Worm (Caenorhabditis elegans): Measurements from ENCODE around the gene evl-20.

Gene evl-20

DNA sequence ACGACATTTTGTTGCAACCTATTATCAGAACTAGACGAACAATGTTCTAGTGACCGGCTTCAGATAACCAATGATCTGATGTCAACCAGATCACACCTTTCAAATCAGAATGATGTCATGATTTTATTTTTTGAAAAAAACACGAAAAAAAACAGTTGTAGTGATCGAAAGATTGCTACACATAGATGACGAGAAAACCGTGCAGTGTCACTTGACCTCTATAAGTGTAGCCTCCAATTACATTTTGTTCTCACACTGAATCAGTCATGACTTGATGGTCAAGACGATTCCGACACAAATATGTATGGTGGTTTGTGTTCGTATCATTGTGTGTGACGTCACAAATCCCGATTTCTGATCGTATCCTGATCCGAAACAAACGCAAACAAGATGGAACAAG, 4.0 kb upstream of the evl-20 start:
- TF ChIP-seq hlh-11 (tag; optimal IDR thresholded peaks at IDR 0.05), result peak; percentile 11
- TF ChIP-seq mdt-29 (GFP tag; IDR thresholded peaks at IDR 0.05), result no peak
- TF ChIP-seq zip-11 (GFP tag; IDR thresholded peaks at IDR 0.05), result no peak
- no peak for TF ChIP-seq daf-12 (tag; optimal IDR thresholded peaks at IDR 0.05)
- TF ChIP-seq hlh-30 (tag; optimal IDR thresholded peaks at IDR 0.05; ENCODE audit: insufficient read depth), result peak; percentile 51
- peak; percentile 77 for TF ChIP-seq nhr-28 (tag; optimal IDR thresholded peaks at IDR 0.05)
- peak; percentile 48; the same call in 1 of the 2 replicates for TF ChIP-seq dmd-6 (GFP tag; IDR thresholded peaks at IDR 0.05)
- no peak for TF ChIP-seq rbr-2 (tag; optimal IDR thresholded peaks at IDR 0.05)
- peak in 1 of 2 experiments; percentile 35 for TF ChIP-seq mdl-1 (tag; optimal IDR thresholded peaks at IDR 0.05)
- TF ChIP-seq nhr-237 (tag; optimal IDR thresholded peaks at IDR 0.05), result no peak
- no peak for TF ChIP-seq mes-2 (tag; optimal IDR thresholded peaks at IDR 0.05; ENCODE audit: poor library complexity, severe bottlenecking)
- no peak for TF ChIP-seq aly-2 (tag; optimal IDR thresholded peaks at IDR 0.05)
- no peak for TF ChIP-seq zag-1 (tag; optimal IDR thresholded peaks at IDR 0.05)

DNA sequence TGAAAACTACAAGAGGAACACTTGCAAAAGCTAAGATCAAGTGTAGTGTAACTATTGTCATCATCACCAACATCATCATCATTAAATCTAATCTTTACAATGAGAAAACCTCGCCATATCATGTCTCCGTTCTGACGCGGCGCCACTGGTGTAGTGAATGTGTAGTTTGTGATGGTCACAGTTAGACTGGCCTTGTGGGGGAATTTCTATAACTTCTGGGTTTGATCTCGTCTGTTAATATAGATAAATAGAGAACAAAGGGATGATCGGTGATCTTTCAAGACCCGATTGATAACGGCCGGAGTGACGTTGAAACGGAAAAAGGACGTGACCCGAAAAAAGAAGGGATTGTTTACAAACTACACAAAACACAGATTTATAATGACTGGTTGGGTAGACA, 3.3 kb upstream of the evl-20 start:
- TF ChIP-seq madf-9 (GFP tag; conservative IDR thresholded peaks at IDR 0.05), result no peak
- peak; percentile 18; the same call in 1 of the 2 replicates for TF ChIP-seq dmd-6 (GFP tag; IDR thresholded peaks at IDR 0.05)
- peak in 1 of 2 experiments; percentile 9 for TF ChIP-seq lsy-2 (tag; optimal IDR thresholded peaks at IDR 0.05)
- TF ChIP-seq php-3 (GFP tag; IDR thresholded peaks at IDR 0.05), result no peak
- TF ChIP-seq nhr-11 (tag; optimal IDR thresholded peaks at IDR 0.05), result no peak
- no peak for TF ChIP-seq D1046.2 (GFP tag; IDR thresholded peaks at IDR 0.05)
- TF ChIP-seq vab-7 (GFP tag; IDR thresholded peaks at IDR 0.05), result no peak
- TF ChIP-seq hmg-1.1 (GFP tag; IDR thresholded peaks at IDR 0.05), result no peak
- peak; percentile 34 for TF ChIP-seq nhr-25 (tag; optimal IDR thresholded peaks at IDR 0.05; ENCODE audit: borderline replicate concordance, insufficient read depth)
- no peak for TF ChIP-seq pqm-1 (tag; optimal IDR thresholded peaks at IDR 0.05)
- TF ChIP-seq nhr-10 (tag; optimal IDR thresholded peaks at IDR 0.05), result peak; percentile 51
- TF ChIP-seq Y5F2A.4 (GFP tag; optimal IDR thresholded peaks at IDR 0.05), result no peak
- peak; percentile 57 for TF ChIP-seq cey-2 (tag; optimal IDR thresholded peaks at IDR 0.05; ENCODE audit: borderline replicate concordance, insufficient read depth)
- TF ChIP-seq T26A8.4 (GFP tag; IDR thresholded peaks at IDR 0.05), result no peak
- no peak for TF ChIP-seq lim-7 (GFP tag; IDR thresholded peaks at IDR 0.05)
- TF ChIP-seq hlh-11 (tag; optimal IDR thresholded peaks at IDR 0.05), result peak; percentile 61
- peak; percentile 5 for TF ChIP-seq aha-1 (tag)
- TF ChIP-seq mdl-1 (tag; optimal IDR thresholded peaks at IDR 0.05), result peak in 1 of 2 experiments; percentile 67
- TF ChIP-seq nhr-42 (GFP tag; IDR thresholded peaks at IDR 0.05), result no peak
- TF ChIP-seq nhr-28 (tag; optimal IDR thresholded peaks at IDR 0.05), result peak; percentile 97
- peak; percentile 47 for TF ChIP-seq hlh-30 (tag; optimal IDR thresholded peaks at IDR 0.05; ENCODE audit: insufficient read depth)
- TF ChIP-seq mep-1 (tag; optimal IDR thresholded peaks at IDR 0.05), result peak; percentile 37
- TF ChIP-seq F44E2.7 (GFP tag; IDR thresholded peaks at IDR 0.05), result no peak

DNA sequence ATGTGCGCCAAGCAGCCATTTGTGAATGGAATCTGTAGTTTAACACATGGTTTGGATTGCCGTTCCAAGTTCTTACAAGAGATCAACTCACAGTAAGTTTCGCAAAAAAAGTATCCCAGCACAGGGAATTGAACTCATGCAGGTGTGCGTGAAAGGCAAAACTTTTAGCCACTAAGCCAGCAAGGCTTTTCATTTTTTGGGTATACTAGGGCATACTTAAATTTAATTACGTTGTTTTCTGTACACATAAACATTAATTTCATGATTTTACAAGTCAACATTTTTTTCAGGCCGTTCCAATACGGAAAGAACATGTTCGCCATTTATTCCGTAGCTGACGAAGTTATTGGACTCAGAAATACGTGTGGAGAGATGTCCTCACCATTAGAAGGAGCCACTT, 2.6 kb upstream of the evl-20 start:
- TF ChIP-seq zfp-3 (GFP tag; conservative IDR thresholded peaks at IDR 0.05) (peak; percentile 79; the same call in 1 of the 2 replicates), daf-8 (GFP tag; IDR thresholded peaks at IDR 0.05) (peak; percentile 72; the same call in 1 of the 2 replicates), nhr-77 (tag; optimal IDR thresholded peaks at IDR 0.05) (no peak), T26A8.4 (GFP tag; IDR thresholded peaks at IDR 0.05) (peak; percentile 81), gei-8 (GFP tag; optimal IDR thresholded peaks at IDR 0.05) (peak; percentile 78), zag-1 (tag; optimal IDR thresholded peaks at IDR 0.05) (no peak), vab-7 (GFP tag; IDR thresholded peaks at IDR 0.05) (peak; percentile 73; the same call in 1 of the 2 replicates), daf-16 (GFP tag; optimal IDR thresholded peaks at IDR 0.05) (peak; percentile 37 to 88), daf-16 (tag; optimal IDR thresholded peaks at IDR 0.05) (no peak), attf-4 (tag; optimal IDR thresholded peaks at IDR 0.05) (no peak), nhr-42 (GFP tag; IDR thresholded peaks at IDR 0.05) (peak; percentile 82; the same call in 1 of the 2 replicates), dmd-6 (GFP tag; IDR thresholded peaks at IDR 0.05) (peak; percentile 20; the same call in 1 of the 2 replicates), nhr-102 (tag; optimal IDR thresholded peaks at IDR 0.05) (peak; percentile 55), hlh-11 (tag; optimal IDR thresholded peaks at IDR 0.05) (peak; percentile 4), Y105C5A.15 (GFP tag; IDR thresholded peaks at IDR 0.05) (0 out of 2 replicates have a peak, but pooled peaks have one; percentile 48), dve-1 (tag; optimal IDR thresholded peaks at IDR 0.05; ENCODE audit: insufficient read depth) (no peak), daf-19 (GFP tag; conservative IDR thresholded peaks at IDR 0.05) (peak; percentile 86), nhr-6 (tag; optimal IDR thresholded peaks at IDR 0.05) (no peak), unc-130 (GFP tag; optimal IDR thresholded peaks at IDR 0.05) (peak; percentile 38), arid-1 (GFP tag; conservative IDR thresholded peaks at IDR 0.05) (peak; percentile 96), lsy-2 (tag; optimal IDR thresholded peaks at IDR 0.05) (peak in 1 of 2 experiments; percentile 32), php-3 (GFP tag; IDR thresholded peaks at IDR 0.05) (peak; percentile 77), nhr-25 (tag; optimal IDR thresholded peaks at IDR 0.05; ENCODE audit: borderline replicate concordance, insufficient read depth) (peak; percentile 9), hif-1 (tag; optimal IDR thresholded peaks at IDR 0.05) (peak in 1 of 2 experiments; percentile 35), aly-2 (tag; optimal IDR thresholded peaks at IDR 0.05) (no peak)

All from whole organism, L4 larva.